Worm (Caenorhabditis elegans): Measurements from ENCODE around the gene F44E5.2.

- no peak for TF ChIP-seq lin-39 (tag; optimal IDR thresholded peaks at IDR 0.05)
- no peak for TF ChIP-seq nhr-67 (tag; optimal IDR thresholded peaks at IDR 0.05)
- no peak for TF ChIP-seq fos-1 (tag; optimal IDR thresholded peaks at IDR 0.05)
- TF ChIP-seq R02D3.7 (tag; optimal IDR thresholded peaks at IDR 0.05), result no peak
- TF ChIP-seq egl-27 (tag; optimal IDR thresholded peaks at IDR 0.05), result no peak
- no peak for TF ChIP-seq skn-1 (tag; optimal IDR thresholded peaks at IDR 0.05)
- no peak for TF ChIP-seq unc-39 (tag; optimal IDR thresholded peaks at IDR 0.05)
These were observed 40.0 kb upstream of the F44E5.2 start, which contains the start of gene F13D12.5 for ce11 chrII:11726470-11727106.

Data from whole organism, L3 larva.